Fruit fly (Drosophila melanogaster) whole organism, wandering third instar larva: ENCODE data around the gene CG9784.
A peak's percentile ranks its signal among the peaks of the same experiment; 100 is the strongest.

Experiments used
- Abd-B ChIP-seq: fragments of >200 bp; optimal IDR thresholded peaks from 2 replicates; lab custom pipeline; 2017; ENCODE audit warnings: missing biosample characterization, missing genetic modification characterization
- CG32264 ChIP-seq: fragments of 200-800 bp; sonication (Bioruptor generic); optimal IDR thresholded peaks from 2 replicates; lab custom pipeline; 2016; ENCODE audit warnings: missing biosample characterization, missing genetic modification characterization
- CrebA ChIP-seq: fragments of 200-800 bp; sonication (Bioruptor generic); optimal IDR thresholded peaks from 2 replicates; lab custom pipeline; 2016; ENCODE audit warnings: missing biosample characterization, mild to moderate bottlenecking, missing genetic modification characterization, borderline replicate concordance
- Dif ChIP-seq: fragments of 200-275, 200-300 bp; sonication (Bioruptor generic); optimal IDR thresholded peaks from 2 replicates; lab custom pipeline; 2018; ENCODE audit warnings: missing biosample characterization, missing genetic modification characterization; ENCODE audit not compliant: partially characterized antibody
- GATAd ChIP-seq: sonication (Bioruptor generic); optimal IDR thresholded peaks from 2 replicates; lab custom pipeline; 2016; ENCODE audit warnings: missing biosample characterization, missing genetic modification characterization
- Hr78 ChIP-seq: fragments of >200 bp; optimal IDR thresholded peaks from 2 replicates; lab custom pipeline; 2017; ENCODE audit warnings: missing biosample characterization, missing genetic modification characterization
- OdsH ChIP-seq: fragments of 200-800 bp; sonication (Bioruptor generic); optimal IDR thresholded peaks from 2 replicates; lab custom pipeline; 2016; ENCODE audit warnings: missing biosample characterization, mild to moderate bottlenecking, missing genetic modification characterization
- Vsx2 ChIP-seq: fragments of 200-300, 225-300 bp; sonication (Bioruptor generic); optimal IDR thresholded peaks from 2 replicates; lab custom pipeline; 2018; ENCODE audit warnings: missing biosample characterization, missing genetic modification characterization; ENCODE audit not compliant: partially characterized antibody
- foxo ChIP-seq, 2 experiments: fragments of 200-800 bp; sonication (Bioruptor generic); optimal IDR thresholded peaks; 2 replicates in 1 of 2; 3 replicates in 1 of 2; lab custom pipeline; 2016 to 2017; ENCODE audit warnings: missing biosample characterization in 2 of 2, missing genetic modification characterization in 2 of 2
- h ChIP-seq: fragments of 200-800 bp; sonication (Bioruptor generic); optimal IDR thresholded peaks from 3 replicates; lab custom pipeline; 2016; ENCODE audit warnings: missing biosample characterization, mild to moderate bottlenecking, missing genetic modification characterization
- pan ChIP-seq: fragments of >200 bp; optimal IDR thresholded peaks from 2 replicates; lab custom pipeline; 2017
- usp ChIP-seq: fragments of >200 bp; optimal IDR thresholded peaks from 2 replicates; lab custom pipeline; 2017; ENCODE audit warnings: missing biosample characterization, missing genetic modification characterization

dm6 chrX:16573659-16574058 lies 25.4 kb downstream of the CG9784 start:
- TF ChIP-seq usp, result no peak
- TF ChIP-seq foxo (GFP tag; optimal IDR thresholded peaks at IDR 0.05; lab: Kevin White, UChicago), result peak in 1 of 2 experiments; percentile 46
- no peak for TF ChIP-seq Hr78 (GFP tag; lab: Kevin White, UChicago)
- TF ChIP-seq pan (lab: Kevin White, UChicago), result no peak
- no peak for TF ChIP-seq CrebA (GFP tag; lab: Kevin White, UChicago)
- TF ChIP-seq h (GFP tag; lab: Kevin White, UChicago), result peak; percentile 29
- peak; percentile 50 for TF ChIP-seq OdsH (GFP tag; lab: Kevin White, UChicago)
- TF ChIP-seq GATAd (GFP tag; lab: Kevin White, UChicago), result no peak
- no peak for TF ChIP-seq CG32264 (GFP tag; lab: Kevin White, UChicago)
- TF ChIP-seq Abd-B (GFP tag; lab: Kevin White, UChicago), result no peak
- no peak for TF ChIP-seq Dif (GFP tag; lab: Kevin White, UChicago)
- no peak for TF ChIP-seq Vsx2
